Fruit fly (Drosophila melanogaster) whole organism, embryonic: ENCODE measurements around the gene Lcp65Ac.
A peak's percentile ranks its signal among the peaks of the same experiment; 100 is the strongest.

Experiments
- Atf6 ChIP-seq: fragments of 200-800 bp; sonication (Bioruptor generic); IDR thresholded peaks from 2 replicates; pipeline ENCODE4 v1.3.6; 2022; ENCODE audit warnings: missing biosample characterization, missing genetic modification characterization
- Bdp1 ChIP-seq: fragments of 200-800 bp; sonication (Bioruptor generic); optimal IDR thresholded peaks from 3 replicates; lab custom pipeline; 2016; ENCODE audit warnings: missing biosample characterization, missing genetic modification characterization
- Bgb ChIP-seq: fragments of 200-800 bp; sonication (Bioruptor generic); IDR thresholded peaks from 2 replicates; pipeline ENCODE4 v1.3.6; 2022; ENCODE audit warnings: missing biosample characterization, missing genetic modification characterization; ENCODE audit not compliant: partially characterized antibody
- Bteb2 ChIP-seq: fragments of 200-800 bp; sonication (Bioruptor generic); optimal IDR thresholded peaks from 2 replicates; lab custom pipeline; 2016; ENCODE audit warnings: missing biosample characterization, missing genetic modification characterization
- CG10147 ChIP-seq: fragments of 200-800 bp; sonication (Bioruptor generic); optimal IDR thresholded peaks from 2 replicates; lab custom pipeline; 2019; ENCODE audit warnings: missing biosample characterization, mild to moderate bottlenecking, missing genetic modification characterization, moderate library complexity
- CG11504 ChIP-seq: fragments of 200-800 bp; sonication (Bioruptor generic); optimal IDR thresholded peaks from 3 replicates; lab custom pipeline; 2019; ENCODE audit warnings: missing biosample characterization, mild to moderate bottlenecking, missing genetic modification characterization, moderate library complexity
- CG11696 ChIP-seq: fragments of 200-800 bp; sonication (Bioruptor generic); IDR thresholded peaks from 2 replicates; pipeline ENCODE4 v1.3.6; 2022; ENCODE audit warnings: missing biosample characterization, missing genetic modification characterization
- CG16779 ChIP-seq: fragments of 200-800 bp; sonication (Bioruptor generic); IDR thresholded peaks from 2 replicates; pipeline ENCODE4 v1.3.6; 2022; ENCODE audit warnings: missing biosample characterization, missing genetic modification characterization
- CG18011 ChIP-seq: fragments of 200-800 bp; sonication (Bioruptor generic); optimal IDR thresholded peaks from 2 replicates; lab custom pipeline; 2017; ENCODE audit warnings: missing biosample characterization, missing genetic modification characterization, mild to moderate bottlenecking, moderate library complexity, missing genotype
- CG2120 ChIP-seq: fragments of 200-800 bp; sonication (Bioruptor generic); optimal IDR thresholded peaks from 3 replicates; lab custom pipeline; 2016; ENCODE audit warnings: missing biosample characterization, missing genetic modification characterization
- CG2712 ChIP-seq: fragments of 200-800 bp; optimal IDR thresholded peaks from 3 replicates; lab custom pipeline; 2019; ENCODE audit warnings: missing biosample characterization, mild to moderate bottlenecking, missing genetic modification characterization, moderate library complexity
- CG3065 ChIP-seq: fragments of 200-800 bp; sonication (Bioruptor generic); optimal IDR thresholded peaks from 2 replicates; lab custom pipeline; 2016; ENCODE audit warnings: missing biosample characterization, missing genetic modification characterization
- CG33557 ChIP-seq: fragments of 200-800 bp; sonication (Bioruptor generic); optimal IDR thresholded peaks from 2 replicates; lab custom pipeline; 2019; ENCODE audit warnings: missing biosample characterization, mild to moderate bottlenecking, missing genetic modification characterization, moderate library complexity
- CG5245 ChIP-seq: fragments of 200-800 bp; sonication (Bioruptor generic); optimal IDR thresholded peaks from 3 replicates; lab custom pipeline; 2016; ENCODE audit warnings: missing biosample characterization, missing genetic modification characterization
- CG7556 ChIP-seq: fragments of 200-800 bp; sonication (Bioruptor generic); optimal IDR thresholded peaks from 2 replicates; lab custom pipeline; 2017; ENCODE audit warnings: missing biosample characterization, mild to moderate bottlenecking, missing genetic modification characterization
- CG8765 ChIP-seq: fragments of 200-800 bp; sonication (Bioruptor generic); IDR thresholded peaks from 2 replicates; pipeline ENCODE4 v1.3.6; 2022; ENCODE audit warnings: missing biosample characterization, missing genetic modification characterization
- Dfd ChIP-seq, 2 experiments: fragments of >200 bp; optimal IDR thresholded peaks; 2 replicates each; lab custom pipeline; 2017; ENCODE audit warnings: missing biosample characterization in 2 of 2, missing genetic modification characterization in 2 of 2
- HHEX ChIP-seq: fragments of 200-800 bp; sonication (Bioruptor generic); optimal IDR thresholded peaks from 3 replicates; lab custom pipeline; 2017; ENCODE audit warnings: missing biosample characterization, mild to moderate bottlenecking, missing genetic modification characterization, missing genetic modification reagents
- HLH54F ChIP-seq: fragments of 200-800 bp; sonication (Bioruptor generic); optimal IDR thresholded peaks from 3 replicates; lab custom pipeline; 2016; ENCODE audit warnings: missing biosample characterization, missing genetic modification characterization
- HmgD ChIP-seq: fragments of 200-800 bp; sonication (Bioruptor generic); optimal IDR thresholded peaks from 3 replicates; lab custom pipeline; 2016; ENCODE audit warnings: missing biosample characterization, missing genetic modification characterization
- Mad ChIP-seq: fragments of 200-800 bp; sonication (Bioruptor generic); optimal IDR thresholded peaks from 2 replicates; lab custom pipeline; 2016; ENCODE audit warnings: missing biosample characterization, missing genetic modification characterization
- Meics ChIP-seq: fragments of 200-800 bp; sonication (Bioruptor generic); optimal IDR thresholded peaks from 2 replicates; lab custom pipeline; 2017; ENCODE audit warnings: missing biosample characterization, mild to moderate bottlenecking, missing genetic modification characterization
- NC2α ChIP-seq: fragments of 200-800 bp; sonication (Bioruptor generic); optimal IDR thresholded peaks from 2 replicates; lab custom pipeline; 2016; ENCODE audit warnings: missing biosample characterization, missing genetic modification characterization
- NFAT ChIP-seq: fragments of 200-800 bp; sonication (Bioruptor generic); IDR thresholded peaks from 2 replicates; pipeline ENCODE4 v1.3.6; 2022; ENCODE audit warnings: missing biosample characterization, missing genetic modification characterization
- PHDP ChIP-seq: fragments of 200-800 bp; sonication (Bioruptor generic); optimal IDR thresholded peaks from 3 replicates; lab custom pipeline; 2018; ENCODE audit warnings: missing biosample characterization, mild to moderate bottlenecking, missing genetic modification characterization, moderate library complexity
- Trl ChIP-seq, 3 experiments: fragments of >200 bp in 2 of 3; fragments of 200-800 bp in 1 of 3; sonication (Bioruptor generic) in 1 of 3; optimal IDR thresholded peaks; 2 replicates in 1 of 3; 3 replicates in 2 of 3; lab custom pipeline; 2016 to 2017; ENCODE audit warnings: missing biosample characterization in 1 of 3, missing genetic modification characterization in 1 of 3
- al ChIP-seq: fragments of 200-800 bp; sonication (Bioruptor generic); IDR thresholded peaks from 2 replicates; pipeline ENCODE4 v1.3.6; 2022; ENCODE audit warnings: missing biosample characterization, missing genetic modification characterization
- amos ChIP-seq: fragments of 200-800 bp; sonication (Bioruptor generic); IDR thresholded peaks from 2 replicates; pipeline ENCODE4 v1.3.6; 2022; ENCODE audit warnings: missing biosample characterization, missing genetic modification characterization; ENCODE audit not compliant: partially characterized antibody
- chinmo ChIP-seq: fragments of 200-800 bp; sonication (Bioruptor generic); IDR thresholded peaks from 4 replicates; pipeline ENCODE4 v1.3.6; 2022; ENCODE audit warnings: missing biosample characterization, missing genetic modification characterization; ENCODE audit not compliant: partially characterized antibody
- dpn ChIP-seq, 2 experiments: fragments of 200-800 bp; sonication (Bioruptor generic); optimal IDR thresholded peaks; 3 replicates each; lab custom pipeline; 2016; ENCODE audit warnings: missing biosample characterization in 2 of 2, missing genetic modification characterization in 2 of 2
- eve ChIP-seq, 2 experiments: fragments of >200 bp; optimal IDR thresholded peaks; 2 replicates each; lab custom pipeline; 2017; ENCODE audit warnings: missing biosample characterization in 2 of 2, missing genetic modification characterization in 2 of 2
- eyg ChIP-seq: fragments of 200-800 bp; sonication (Bioruptor generic); optimal IDR thresholded peaks from 3 replicates; lab custom pipeline; 2016; ENCODE audit warnings: missing biosample characterization, missing genetic modification characterization
- fd3F ChIP-seq: fragments of 200-800 bp; sonication (Bioruptor generic); optimal IDR thresholded peaks from 2 replicates; lab custom pipeline; 2018; ENCODE audit warnings: missing biosample characterization, mild to moderate bottlenecking, missing genetic modification characterization, moderate library complexity
- gce ChIP-seq: fragments of 200-800 bp; sonication (Bioruptor generic); IDR thresholded peaks from 3 replicates; pipeline ENCODE4 v1.3.6; 2022; ENCODE audit warnings: missing biosample characterization, missing genetic modification characterization
- gcm2 ChIP-seq: fragments of 200-800 bp; sonication (Bioruptor generic); optimal IDR thresholded peaks from 2 replicates; lab custom pipeline; 2016; ENCODE audit warnings: missing biosample characterization, missing genetic modification characterization
- jigr1 ChIP-seq: fragments of 200-800 bp; sonication (Bioruptor generic); IDR thresholded peaks from 3 replicates; pipeline ENCODE4 v1.3.6; 2022; ENCODE audit warnings: missing biosample characterization, missing genetic modification characterization
- kni ChIP-seq: fragments of 200-800 bp; sonication (Bioruptor generic); optimal IDR thresholded peaks from 3 replicates; lab custom pipeline; 2017; ENCODE audit warnings: mild to moderate bottlenecking, missing biosample characterization, missing genetic modification reagents, missing genetic modification characterization
- nerfin-1 ChIP-seq: fragments of 200-800 bp; sonication (Bioruptor generic); optimal IDR thresholded peaks from 3 replicates; lab custom pipeline; 2019; ENCODE audit warnings: missing biosample characterization, mild to moderate bottlenecking, missing genetic modification characterization, moderate library complexity
- nom ChIP-seq: fragments of 200-800 bp; sonication (Bioruptor generic); optimal IDR thresholded peaks from 2 replicates; lab custom pipeline; 2017; ENCODE audit warnings: missing biosample characterization, missing genetic modification characterization, mild to moderate bottlenecking, moderate library complexity, missing genetic modification reagents
- peb ChIP-seq: fragments of 200-800 bp; sonication (Bioruptor generic); IDR thresholded peaks from 2 replicates; pipeline ENCODE4 v1.3.6; 2022; ENCODE audit warnings: missing biosample characterization, missing genetic modification characterization
- ranshi ChIP-seq: fragments of 200-800 bp; sonication (Bioruptor generic); IDR thresholded peaks from 2 replicates; pipeline ENCODE4 v1.3.6; 2022; ENCODE audit warnings: missing biosample characterization, missing genetic modification characterization
- sim ChIP-seq: fragments of 200-800 bp; sonication (Bioruptor generic); IDR thresholded peaks from 2 replicates; pipeline ENCODE4 v1.3.6; 2022; ENCODE audit warnings: missing biosample characterization, missing genetic modification characterization
- stwl ChIP-seq: fragments of 200-800 bp; sonication (Bioruptor generic); optimal IDR thresholded peaks from 3 replicates; lab custom pipeline; 2018; ENCODE audit warnings: missing biosample characterization, mild to moderate bottlenecking, missing genetic modification characterization, moderate library complexity
- ttk ChIP-seq: fragments of 200-800 bp; sonication (Bioruptor generic); IDR thresholded peaks from 2 replicates; pipeline ENCODE4 v2.1.2; 2022; ENCODE audit warnings: missing biosample characterization, missing genetic modification characterization
- unc-4 ChIP-seq: fragments of 200-800 bp; sonication (Bioruptor generic); IDR thresholded peaks from 2 replicates; pipeline ENCODE4 v1.3.6; 2022; ENCODE audit warnings: missing biosample characterization, missing genetic modification characterization; ENCODE audit not compliant: partially characterized antibody
- vfl ChIP-seq: fragments of 200-800 bp; sonication (Bioruptor generic); optimal IDR thresholded peaks from 2 replicates; lab custom pipeline; 2016; ENCODE audit warnings: missing biosample characterization, missing genetic modification characterization
- vvl ChIP-seq: fragments of 200-800 bp; sonication (Bioruptor generic); IDR thresholded peaks from 2 replicates; pipeline ENCODE4 v1.3.6; 2022; ENCODE audit warnings: missing biosample characterization, missing genetic modification characterization
- zfh2 ChIP-seq: fragments of 200-800 bp; sonication (Bioruptor generic); optimal IDR thresholded peaks from 2 replicates; lab custom pipeline; 2016; ENCODE audit warnings: missing biosample characterization, missing genetic modification characterization

Lcp65Ac gene

DNA sequence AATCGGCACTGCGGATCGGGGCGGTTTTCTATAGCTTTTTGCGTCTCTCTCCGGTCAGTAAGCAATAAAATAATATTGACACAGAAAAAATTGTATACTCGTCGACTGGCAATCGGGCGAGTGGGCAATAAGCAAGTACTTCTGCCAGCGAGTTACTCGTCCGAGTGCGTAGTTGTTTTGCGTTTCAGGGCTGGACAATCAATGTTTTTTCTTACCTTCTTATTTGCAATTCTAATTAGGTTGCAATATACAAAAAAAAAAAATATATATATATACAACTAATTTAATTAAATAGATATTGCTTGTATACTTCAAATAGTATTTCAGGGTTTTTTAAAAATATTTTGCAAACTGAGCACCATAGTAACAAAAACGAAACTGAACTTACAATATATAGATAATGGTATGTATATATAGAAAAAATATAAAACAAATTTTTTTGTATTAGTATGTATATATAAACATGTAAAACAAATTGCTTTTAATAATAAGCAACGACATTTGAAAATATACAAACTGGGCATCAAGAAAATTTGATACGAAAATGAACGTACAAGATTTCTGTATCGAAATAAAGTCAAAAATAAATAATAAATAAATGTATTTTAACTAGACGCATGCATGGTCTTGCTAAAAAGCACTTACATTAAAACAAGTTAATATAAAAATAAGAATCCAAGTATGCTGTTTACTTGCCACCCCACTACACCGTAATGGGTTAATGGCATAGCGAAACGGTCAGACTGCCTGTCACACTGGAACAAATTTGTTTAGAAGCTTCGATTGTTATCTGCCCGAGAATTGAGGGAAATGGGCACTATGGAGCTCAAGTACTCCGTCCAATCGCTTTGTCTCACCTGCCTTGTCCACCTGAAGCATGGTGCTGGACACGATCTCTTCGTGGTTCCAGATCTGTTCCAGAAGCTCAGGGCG is 44.6 kb downstream of the Lcp65Ac start, which contains the start of the genes D19A and CG7386 (continued):
- TF ChIP-seq CG5245 (GFP tag; lab: Kevin White, UChicago) (no peak), CG16779 (0 out of 2 replicates have a peak, but pooled peaks have one; percentile 20), CG2120 (peak; percentile 79), dpn (GFP tag; optimal IDR thresholded peaks at IDR 0.05; lab: Kevin White, UChicago) (peak; percentile 33 to 62), jigr1 (GFP tag; lab: Robert Waterston, UW) (no peak), fd3F (GFP tag; lab: Kevin White, UChicago) (peak; percentile 3), gce (GFP tag; lab: Robert Waterston, UW) (0 out of 3 replicates have a peak, but pooled peaks have one; percentile 25), ranshi (GFP tag; lab: Robert Waterston, UW) (peak; percentile 53), Dfd (GFP tag; optimal IDR thresholded peaks at IDR 0.05; lab: Kevin White, UChicago) (no peak), Mad (GFP tag; lab: Kevin White, UChicago) (peak; percentile 16), Trl (optimal IDR thresholded peaks at IDR 0.05; lab: Kevin White, UChicago) (no peak), Trl (GFP tag; optimal IDR thresholded peaks at IDR 0.05; lab: Kevin White, UChicago) (peak; percentile 54), Bdp1 (GFP tag; lab: Kevin White, UChicago) (no peak), CG2712 (peak; percentile 70), Meics (peak; percentile 55), sim (GFP tag; lab: Robert Waterston, UW) (peak; percentile 27), PHDP (peak; percentile 68), CG18011 (GFP tag; lab: Kevin White, UChicago) (no peak), vfl (peak; percentile 18), HLH54F (GFP tag; lab: Kevin White, UChicago) (peak; percentile 79), CG10147 (peak; percentile 45), stwl (peak; percentile 62), nom (peak; percentile 24), CG3065 (GFP tag; lab: Kevin White, UChicago) (no peak), ttk (peak; percentile 37; the same call in 1 of the 2 replicates), nerfin-1 (tag; lab: Kevin White, UChicago) (peak; percentile 16), NFAT (GFP tag; lab: Robert Waterston, UW) (peak; percentile 75), unc-4 (GFP tag; lab: Robert Waterston, UW) (no peak), gcm2 (GFP tag; lab: Kevin White, UChicago) (peak; percentile 49), chinmo (GFP tag; lab: Robert Waterston, UW) (no peak), zfh2 (GFP tag; lab: Kevin White, UChicago) (peak; percentile 59), CG11504 (tag; lab: Kevin White, UChicago) (peak; percentile 61), Atf6 (GFP tag; lab: Robert Waterston, UW) (peak; percentile 36; the same call in 1 of the 2 replicates), CG7556 (peak; percentile 11), HmgD (GFP tag; lab: Kevin White, UChicago) (peak; percentile 62), CG8765 (GFP tag; lab: Robert Waterston, UW) (no peak), NC2α (no peak), Bteb2 (GFP tag; lab: Kevin White, UChicago) (peak; percentile 50), eyg (GFP tag; lab: Kevin White, UChicago) (no peak), eve (GFP tag; optimal IDR thresholded peaks at IDR 0.05; lab: Kevin White, UChicago) (no peak), kni (GFP tag; lab: Kevin White, UChicago) (no peak), Bgb (peak; percentile 35; the same call in 1 of the 2 replicates), CG11696 (peak; percentile 38), vvl (peak; percentile 97), amos (GFP tag; lab: Robert Waterston, UW) (peak; percentile 34; the same call in 1 of the 2 replicates), CG33557 (GFP tag; lab: Kevin White, UChicago) (peak; percentile 48), HHEX (peak; percentile 4), peb (GFP tag; lab: Robert Waterston, UW) (no peak), al (peak; percentile 49)
